Worm (Caenorhabditis elegans) whole organism, early embryonic: Measurements from ENCODE around the gene Y44A6D.7.

Source experiments
- B0310.2 ChIP-seq: sonication (generic microtip); optimal IDR thresholded peaks from 2 replicates; lab custom pipeline; 2016; ENCODE audit warnings: mild to moderate bottlenecking, missing genetic modification characterization, missing compliant biosample characterization
- F13C5.2 ChIP-seq: sonication (generic microtip); optimal IDR thresholded peaks from 2 replicates; lab custom pipeline; 2017; ENCODE audit warnings: mild to moderate bottlenecking, missing genetic modification characterization, inconsistent platforms, missing compliant biosample characterization
- aly-1 ChIP-seq: sonication (generic microtip); optimal IDR thresholded peaks from 2 replicates; lab custom pipeline; 2016; ENCODE audit warnings: missing genetic modification characterization, missing compliant biosample characterization
- ama-1 ChIP-seq: fragments of 150-350 bp; optimal IDR thresholded peaks from 2 replicates; lab custom pipeline; 2014
- ceh-36 ChIP-seq: sonication (generic microtip); optimal IDR thresholded peaks from 2 replicates; lab custom pipeline; 2016; ENCODE audit warnings: missing genetic modification characterization, inconsistent platforms, missing compliant biosample characterization
- flt-1 ChIP-seq: fragments of 200-800 bp; sonication (Bioruptor generic); IDR thresholded peaks from 2 replicates; pipeline ENCODE4 v1.3.6; 2022; ENCODE audit warnings: missing genetic modification characterization, missing compliant biosample characterization
- hmbx-1 ChIP-seq: sonication (generic microtip); optimal IDR thresholded peaks from 2 replicates; lab custom pipeline; 2016; ENCODE audit warnings: mild to moderate bottlenecking, missing genetic modification characterization, missing compliant biosample characterization
- hmg-4 ChIP-seq: fragments of 200-800 bp; sonication (Bioruptor generic); optimal IDR thresholded peaks from 2 replicates; lab custom pipeline; 2018; ENCODE audit warnings: mild to moderate bottlenecking, missing genetic modification characterization, missing compliant biosample characterization
- hnd-1 ChIP-seq: sonication (generic microtip); optimal IDR thresholded peaks from 2 replicates; lab custom pipeline; 2016; ENCODE audit warnings: missing genetic modification characterization, missing compliant biosample characterization
- pes-1 ChIP-seq: fragments of 200-800 bp; sonication (Bioruptor generic); IDR thresholded peaks from 2 replicates; pipeline ENCODE4 v1.3.6; 2022; ENCODE audit warnings: missing genetic modification reagents, missing genetic modification characterization, missing compliant biosample characterization
- scrt-1 ChIP-seq: fragments of 200-800 bp; sonication (Bioruptor generic); IDR thresholded peaks from 2 replicates; pipeline ENCODE4 v1.3.6; 2022; ENCODE audit warnings: missing genetic modification characterization, missing compliant biosample characterization
- tbx-37 ChIP-seq: fragments of 200-800 bp; sonication (Bioruptor generic); conservative IDR thresholded peaks from 2 replicates; pipeline ENCODE4 v1.3.6; 2022; ENCODE audit warnings: missing genetic modification reagents, missing genetic modification characterization, missing compliant biosample characterization

DNA sequence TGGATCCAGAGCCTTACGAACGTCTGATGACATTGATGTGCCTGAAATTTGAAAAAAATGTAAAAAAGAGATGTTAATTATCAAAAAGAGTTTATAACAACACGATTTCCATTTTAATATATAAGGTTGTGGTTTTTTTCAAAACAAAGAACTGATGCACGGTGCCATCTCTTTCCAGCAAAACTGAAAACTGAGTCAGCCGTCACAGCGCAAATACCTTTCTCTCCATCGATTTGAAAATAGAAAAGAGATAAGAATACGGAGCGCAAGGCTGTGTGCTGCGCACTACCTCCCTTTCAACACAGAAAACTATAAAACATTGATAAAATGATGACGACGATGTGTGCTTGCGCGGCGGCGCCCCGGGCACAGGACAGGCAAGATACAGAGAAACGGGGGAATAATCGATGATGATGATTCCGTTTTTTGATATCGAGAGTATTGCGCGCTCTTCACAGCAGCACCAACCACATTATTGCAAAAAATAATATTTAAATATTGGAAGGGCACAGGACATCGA, 22.1 kb upstream of the Y44A6D.7 start, which contains the start of gene Y44A6D.3:
- no peak for TF ChIP-seq flt-1 (GFP tag; lab: Robert Waterston, UW)
- TF ChIP-seq ama-1 (lab: Kevin White, UChicago), result no peak
- no peak for TF ChIP-seq aly-1 (tag; lab: Kevin White, UChicago)
- no peak for TF ChIP-seq hnd-1 (tag; lab: Kevin White, UChicago)
- no peak for TF ChIP-seq B0310.2 (tag; lab: Kevin White, UChicago)
- TF ChIP-seq scrt-1 (GFP tag; lab: Robert Waterston, UW), result no peak
- no peak for TF ChIP-seq ceh-36
- no peak for TF ChIP-seq F13C5.2 (tag; lab: Kevin White, UChicago)
- TF ChIP-seq tbx-37 (GFP tag; lab: Robert Waterston, UW), result no peak
- no peak for TF ChIP-seq hmbx-1
- TF ChIP-seq pes-1 (GFP tag; lab: Robert Waterston, UW), result no peak
- no peak for TF ChIP-seq hmg-4 (GFP tag; lab: Kevin White, UChicago)
